Fruit fly (Drosophila melanogaster) whole organism, embryonic: Measurements from ENCODE around the gene Vha16-3.
A peak's percentile ranks its signal among the peaks of the same experiment; 100 is the strongest.

Source experiments
- ATbp ChIP-seq: fragments of 200-800 bp; sonication (Bioruptor generic); optimal IDR thresholded peaks from 2 replicates; lab custom pipeline; 2017; ENCODE audit warnings: missing biosample characterization, mild to moderate bottlenecking, missing genetic modification characterization, missing genetic modification reagents
- Awh ChIP-seq: fragments of 200-800 bp; sonication (Bioruptor generic); IDR thresholded peaks from 2 replicates; pipeline ENCODE4, ENCODE4 v1.3.6; 2022; ENCODE audit warnings: missing biosample characterization, missing genetic modification characterization
- BEAF-32 ChIP-seq: fragments of 200-800 bp; sonication (Bioruptor generic); optimal IDR thresholded peaks from 3 replicates; lab custom pipeline; 2017; ENCODE audit warnings: missing biosample characterization, missing genetic modification characterization, mild to moderate bottlenecking, moderate library complexity, missing genetic modification reagents
- Bteb2 ChIP-seq: fragments of 200-800 bp; sonication (Bioruptor generic); optimal IDR thresholded peaks from 2 replicates; lab custom pipeline; 2016; ENCODE audit warnings: missing biosample characterization, missing genetic modification characterization
- CG10959 ChIP-seq: fragments of 200-800 bp; sonication (Bioruptor generic); IDR thresholded peaks from 2 replicates; pipeline ENCODE4 v1.3.6; 2022; ENCODE audit warnings: missing biosample characterization, missing genetic modification characterization
- CG11085 ChIP-seq: fragments of 200-800 bp; sonication (Bioruptor generic); IDR thresholded peaks from 2 replicates; pipeline ENCODE4 v1.3.6; 2022; ENCODE audit warnings: missing biosample characterization, missing genetic modification characterization
- CG12236 ChIP-seq: fragments of 200-800 bp; sonication (Bioruptor generic); optimal IDR thresholded peaks from 2 replicates; lab custom pipeline; 2016; ENCODE audit warnings: missing biosample characterization, missing genetic modification characterization
- CG13287 ChIP-seq: fragments of 200-800 bp; sonication (Bioruptor generic); IDR thresholded peaks from 2 replicates; pipeline ENCODE4 v1.3.6; 2022; ENCODE audit warnings: missing biosample characterization, missing genetic modification characterization; ENCODE audit not compliant: partially characterized antibody
- CG14860 ChIP-seq: fragments of 200-800 bp; sonication (Bioruptor generic); IDR thresholded peaks from 3 replicates; pipeline ENCODE4 v1.3.6; 2022; ENCODE audit warnings: missing biosample characterization, missing genetic modification characterization; ENCODE audit not compliant: partially characterized antibody
- CG14965 ChIP-seq: fragments of 200-800 bp; sonication (Bioruptor generic); optimal IDR thresholded peaks from 2 replicates; lab custom pipeline; 2016; ENCODE audit warnings: missing biosample characterization, missing genetic modification characterization, borderline replicate concordance
- CG15073 ChIP-seq: fragments of 200-800 bp; sonication (Bioruptor generic); optimal IDR thresholded peaks from 2 replicates; lab custom pipeline; 2016; ENCODE audit warnings: missing biosample characterization, missing genetic modification characterization
- CG17359 ChIP-seq: fragments of 200-800 bp; sonication (Bioruptor generic); optimal IDR thresholded peaks from 3 replicates; lab custom pipeline; 2018; ENCODE audit warnings: missing biosample characterization, mild to moderate bottlenecking, missing genetic modification characterization, moderate library complexity
- CG32772 ChIP-seq: fragments of 200-800 bp; sonication (Bioruptor generic); IDR thresholded peaks from 2 replicates; pipeline ENCODE4 v1.3.6; 2022; ENCODE audit warnings: missing biosample characterization, missing genetic modification characterization
- CG33557 ChIP-seq: fragments of 200-800 bp; sonication (Bioruptor generic); optimal IDR thresholded peaks from 2 replicates; lab custom pipeline; 2019; ENCODE audit warnings: missing biosample characterization, mild to moderate bottlenecking, missing genetic modification characterization, moderate library complexity
- CG3726 ChIP-seq: fragments of 200-800 bp; sonication (Bioruptor generic); IDR thresholded peaks from 3 replicates; pipeline ENCODE4, ENCODE4 v1.3.6; 2022; ENCODE audit warnings: missing biosample characterization, missing genetic modification characterization
- CG4282 ChIP-seq: fragments of 200-800 bp; sonication (Bioruptor generic); optimal IDR thresholded peaks from 2 replicates; lab custom pipeline; 2016; ENCODE audit warnings: missing biosample characterization, missing genetic modification characterization
- CG4360 ChIP-seq: fragments of 200-800 bp; sonication (Bioruptor generic); IDR thresholded peaks from 2 replicates; pipeline ENCODE4 v1.3.6; 2022; ENCODE audit warnings: missing biosample characterization, missing genetic modification characterization
- CG5245 ChIP-seq: fragments of 200-800 bp; sonication (Bioruptor generic); optimal IDR thresholded peaks from 3 replicates; lab custom pipeline; 2016; ENCODE audit warnings: missing biosample characterization, missing genetic modification characterization
- CG7372 ChIP-seq: fragments of 200-800 bp; sonication (Bioruptor generic); IDR thresholded peaks from 2 replicates; pipeline ENCODE4 v1.3.6; 2022; ENCODE audit warnings: missing biosample characterization, missing genetic modification characterization
- CG7786 ChIP-seq: fragments of 200-800 bp; sonication (Bioruptor generic); optimal IDR thresholded peaks from 2 replicates; lab custom pipeline; 2016; ENCODE audit warnings: missing biosample characterization, missing genetic modification characterization
- CG7963 ChIP-seq: fragments of 200-800 bp; sonication (Bioruptor generic); IDR thresholded peaks from 3 replicates; pipeline ENCODE4 v1.3.6; 2022; ENCODE audit warnings: missing biosample characterization, missing genetic modification characterization; ENCODE audit not compliant: partially characterized antibody
- CG8388 ChIP-seq: fragments of 200-800 bp; sonication (Bioruptor generic); optimal IDR thresholded peaks from 2 replicates; lab custom pipeline; 2019; ENCODE audit warnings: missing biosample characterization, mild to moderate bottlenecking, missing genetic modification characterization, moderate library complexity
- CG9817 ChIP-seq: fragments of 200-800 bp; sonication (Bioruptor generic); optimal IDR thresholded peaks from 2 replicates; lab custom pipeline; 2018; ENCODE audit warnings: missing biosample characterization, mild to moderate bottlenecking, missing genetic modification characterization, moderate library complexity
- Chrac-16 ChIP-seq: fragments of 200-800 bp; sonication (Bioruptor generic); optimal IDR thresholded peaks from 3 replicates; lab custom pipeline; 2016; ENCODE audit warnings: missing biosample characterization, missing genetic modification characterization
- Dfd ChIP-seq, 2 experiments: fragments of >200 bp; optimal IDR thresholded peaks; 2 replicates each; lab custom pipeline; 2017; ENCODE audit warnings: missing biosample characterization in 2 of 2, missing genetic modification characterization in 2 of 2
- Elba2 ChIP-seq: fragments of 200-800 bp; sonication (Bioruptor generic); optimal IDR thresholded peaks from 3 replicates; lab custom pipeline; 2016; ENCODE audit warnings: missing biosample characterization, missing genetic modification characterization
- Gug ChIP-seq: fragments of 200-800 bp; sonication (Bioruptor generic); IDR thresholded peaks from 4 replicates; pipeline ENCODE4 v1.3.6; 2022; ENCODE audit warnings: missing biosample characterization, missing genetic modification characterization
- H15 ChIP-seq: fragments of 200-800 bp; sonication (Bioruptor generic); IDR thresholded peaks from 3 replicates; pipeline ENCODE4 v1.3.6; 2022; ENCODE audit warnings: missing biosample characterization, missing genetic modification characterization
- Nf-YB ChIP-seq: fragments of 200-800 bp; sonication (Bioruptor generic); optimal IDR thresholded peaks from 3 replicates; lab custom pipeline; 2019; ENCODE audit warnings: missing biosample characterization, mild to moderate bottlenecking, missing genetic modification characterization, moderate library complexity
- Ravus ChIP-seq: fragments of 200-800 bp; sonication (Bioruptor generic); IDR thresholded peaks from 2 replicates; pipeline ENCODE4 v1.3.6; 2022; ENCODE audit warnings: missing biosample characterization, missing genetic modification characterization
- al ChIP-seq: fragments of 200-800 bp; sonication (Bioruptor generic); IDR thresholded peaks from 2 replicates; pipeline ENCODE4 v1.3.6; 2022; ENCODE audit warnings: missing biosample characterization, missing genetic modification characterization
- bcd ChIP-seq: fragments of 200-800 bp; sonication (Bioruptor generic); optimal IDR thresholded peaks from 2 replicates; lab custom pipeline; 2017; ENCODE audit warnings: missing biosample characterization, mild to moderate bottlenecking, missing genetic modification characterization
- bigmax ChIP-seq: fragments of 200-800 bp; sonication (Bioruptor generic); optimal IDR thresholded peaks from 2 replicates; lab custom pipeline; 2018; ENCODE audit warnings: missing biosample characterization, mild to moderate bottlenecking, missing genetic modification characterization
- caup ChIP-seq: fragments of 200-800 bp; sonication (Bioruptor generic); optimal IDR thresholded peaks from 3 replicates; lab custom pipeline; 2017; ENCODE audit warnings: missing biosample characterization, mild to moderate bottlenecking, missing genetic modification characterization, moderate library complexity; ENCODE audit not compliant: severe bottlenecking
- dm ChIP-seq: fragments of 200-800 bp; sonication (Bioruptor generic); optimal IDR thresholded peaks from 3 replicates; lab custom pipeline; 2016; ENCODE audit warnings: missing biosample characterization, missing genetic modification characterization
- dmrt99B ChIP-seq: fragments of 200-800 bp; sonication (Bioruptor generic); optimal IDR thresholded peaks from 2 replicates; lab custom pipeline; 2018; ENCODE audit warnings: missing biosample characterization, mild to moderate bottlenecking, missing genetic modification characterization, moderate library complexity
- gem ChIP-seq: fragments of 200-800 bp; sonication (Bioruptor generic); optimal IDR thresholded peaks from 2 replicates; lab custom pipeline; 2019; ENCODE audit warnings: missing biosample characterization, mild to moderate bottlenecking, missing genetic modification characterization, moderate library complexity
- ham ChIP-seq: fragments of 200-800 bp; sonication (Bioruptor generic); IDR thresholded peaks from 2 replicates; pipeline ENCODE4 v1.3.6; 2022; ENCODE audit warnings: missing biosample characterization, missing genetic modification characterization
- jing ChIP-seq: fragments of 200-800 bp; sonication (Bioruptor generic); optimal IDR thresholded peaks from 2 replicates; lab custom pipeline; 2018; ENCODE audit warnings: missing biosample characterization, mild to moderate bottlenecking, missing genetic modification characterization
- lbe ChIP-seq: fragments of 200-800 bp; sonication (Bioruptor generic); optimal IDR thresholded peaks from 2 replicates; lab custom pipeline; 2016; ENCODE audit warnings: missing biosample characterization, mild to moderate bottlenecking, missing genetic modification characterization
- oc ChIP-seq: fragments of 200-800 bp; sonication (Bioruptor generic); optimal IDR thresholded peaks from 2 replicates; lab custom pipeline; 2018; ENCODE audit warnings: missing biosample characterization, mild to moderate bottlenecking, missing genetic modification characterization, moderate library complexity
- repo ChIP-seq: fragments of 200-800 bp; sonication (Bioruptor generic); optimal IDR thresholded peaks from 2 replicates; lab custom pipeline; 2016; ENCODE audit warnings: missing biosample characterization, missing genetic modification characterization
- sc ChIP-seq, 3 experiments: fragments of >200 bp in 2 of 3; fragments of 200-800 bp in 1 of 3; sonication (Bioruptor generic) in 1 of 3; optimal IDR thresholded peaks; 2 replicates in 2 of 3; 3 replicates in 1 of 3; lab custom pipeline; 2017; ENCODE audit warnings: mild to moderate bottlenecking in 1 of 3, missing biosample characterization in 1 of 3, missing genetic modification characterization in 1 of 3, missing genetic modification reagents in 1 of 3
- sqz ChIP-seq: fragments of 200-800 bp; sonication (Bioruptor generic); optimal IDR thresholded peaks from 3 replicates; lab custom pipeline; 2018; ENCODE audit warnings: missing biosample characterization, mild to moderate bottlenecking, missing genetic modification characterization
- stc ChIP-seq: fragments of 200-800 bp; sonication (Bioruptor generic); IDR thresholded peaks from 2 replicates; pipeline ENCODE4 v1.3.6; 2022; ENCODE audit warnings: missing biosample characterization, missing genetic modification characterization
- ttk ChIP-seq: fragments of 200-800 bp; sonication (Bioruptor generic); IDR thresholded peaks from 2 replicates; pipeline ENCODE4 v2.1.2; 2022; ENCODE audit warnings: missing biosample characterization, missing genetic modification characterization
- tx ChIP-seq: fragments of 200-800 bp; sonication (Bioruptor generic); optimal IDR thresholded peaks from 2 replicates; lab custom pipeline; 2016; ENCODE audit warnings: missing biosample characterization, missing genetic modification characterization
- zfh1 ChIP-seq: fragments of 200-800 bp; sonication (Bioruptor generic); IDR thresholded peaks from 3 replicates; pipeline ENCODE4 v1.3.6; 2022; ENCODE audit warnings: missing biosample characterization, missing genetic modification characterization

The Vha16-3 gene

DNA sequence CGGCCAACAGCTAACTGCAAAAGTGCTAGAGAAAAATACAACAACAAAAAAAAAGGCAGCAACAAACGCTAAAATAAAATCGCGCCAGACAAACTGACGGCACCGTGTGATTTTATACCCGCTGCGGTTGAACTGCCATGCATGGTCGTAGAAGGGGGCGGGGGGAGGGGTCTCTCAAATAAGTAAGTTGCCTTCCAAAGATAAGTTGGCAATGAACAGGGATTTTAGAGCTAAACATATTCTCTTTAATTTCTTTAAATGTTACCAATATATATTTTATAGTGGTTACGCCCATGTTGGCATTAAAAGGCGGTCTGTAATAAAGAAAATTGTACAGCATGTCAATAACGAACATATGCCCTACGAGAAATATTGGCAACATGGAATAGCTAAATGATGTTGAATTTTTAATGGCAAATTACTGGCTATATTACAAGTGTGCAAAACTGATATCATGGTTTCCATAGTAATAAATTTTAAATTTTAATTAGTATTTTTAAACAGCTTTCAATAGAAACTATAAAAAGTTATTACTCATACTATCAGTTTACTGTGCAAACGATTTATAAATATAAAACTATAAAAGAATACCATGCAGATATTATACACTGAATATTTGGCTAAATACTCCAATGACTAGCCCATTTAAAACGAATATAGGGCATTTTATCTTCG, 41.7 kb upstream of the Vha16-3 start (continued):
- TF ChIP-seq stc (GFP tag; lab: Robert Waterston, UW) = peak; percentile 76
- TF ChIP-seq Elba2 (GFP tag; lab: Kevin White, UChicago) = peak; percentile 33
- no peak for TF ChIP-seq CG14965 (GFP tag; lab: Kevin White, UChicago)
- peak; percentile 66 for TF ChIP-seq al (GFP tag; lab: Robert Waterston, UW)
- TF ChIP-seq CG10959 (GFP tag; lab: Robert Waterston, UW) = 0 out of 2 replicates have a peak, but pooled peaks have one; percentile 39
- TF ChIP-seq sqz (GFP tag; lab: Kevin White, UChicago) = peak; percentile 23
- TF ChIP-seq CG15073 (GFP tag; lab: Kevin White, UChicago) = peak; percentile 42
- 0 out of 2 replicates have a peak, but pooled peaks have one; percentile 31 for TF ChIP-seq Awh (GFP tag; lab: Robert Waterston, UW)
- peak; percentile 85 for TF ChIP-seq gem
- no peak for TF ChIP-seq Bteb2 (GFP tag; lab: Kevin White, UChicago)
- TF ChIP-seq jing (GFP tag; lab: Kevin White, UChicago) = peak; percentile 67
- peak; percentile 84 for TF ChIP-seq CG9817 (tag; lab: Kevin White, UChicago)
- TF ChIP-seq CG14860 (GFP tag; lab: Robert Waterston, UW) = no peak
- TF ChIP-seq CG7372 = peak; percentile 47; the same call in 1 of the 2 replicates
- peak; percentile 73; the same call in 2 of the 3 replicates for TF ChIP-seq CG3726 (GFP tag; lab: Robert Waterston, UW)
- peak; percentile 81 for TF ChIP-seq zfh1 (GFP tag; lab: Robert Waterston, UW)
- peak; percentile 49 for TF ChIP-seq CG5245 (GFP tag; lab: Kevin White, UChicago)
- TF ChIP-seq tx (GFP tag; lab: Kevin White, UChicago) = peak; percentile 52
- peak; percentile 82 for TF ChIP-seq dmrt99B (tag; lab: Kevin White, UChicago)
- TF ChIP-seq CG33557 (GFP tag; lab: Kevin White, UChicago) = no peak
- TF ChIP-seq Dfd (GFP tag; optimal IDR thresholded peaks at IDR 0.05; lab: Kevin White, UChicago) = no peak
- no peak for TF ChIP-seq BEAF-32 (GFP tag; lab: Kevin White, UChicago)
- TF ChIP-seq CG7963 = no peak
- TF ChIP-seq Gug = peak; percentile 53; the same call in 3 of the 4 replicates
- peak; percentile 26; the same call in 1 of the 2 replicates for TF ChIP-seq Ravus
- peak; percentile 49; the same call in 1 of the 2 replicates for TF ChIP-seq CG4360 (GFP tag; lab: Robert Waterston, UW)
- peak; percentile 76 for TF ChIP-seq ttk (GFP tag; lab: Robert Waterston, UW)
- TF ChIP-seq Nf-YB (GFP tag; lab: Kevin White, UChicago) = peak; percentile 31
- TF ChIP-seq CG12236 (GFP tag; lab: Kevin White, UChicago) = no peak
- no peak for TF ChIP-seq CG13287
- peak; percentile 77 for TF ChIP-seq ATbp
- TF ChIP-seq ham = peak; percentile 68; the same call in 1 of the 2 replicates
- no peak for TF ChIP-seq CG4282 (GFP tag; lab: Kevin White, UChicago)
- peak; percentile 80 for TF ChIP-seq Chrac-16 (GFP tag; lab: Kevin White, UChicago)
- TF ChIP-seq oc (tag; lab: Kevin White, UChicago) = peak; percentile 71
- TF ChIP-seq CG17359 (tag; lab: Kevin White, UChicago) = peak; percentile 83
- peak; percentile 69 for TF ChIP-seq lbe
- TF ChIP-seq dm = peak; percentile 32
- peak; percentile 73 for TF ChIP-seq H15 (GFP tag; lab: Robert Waterston, UW)
- TF ChIP-seq repo (GFP tag; lab: Kevin White, UChicago) = no peak
- peak; percentile 78 for TF ChIP-seq CG32772 (GFP tag; lab: Robert Waterston, UW)
- TF ChIP-seq CG11085 (GFP tag; lab: Robert Waterston, UW) = peak; percentile 48; the same call in 1 of the 2 replicates
- no peak for TF ChIP-seq sc (optimal IDR thresholded peaks at IDR 0.05; lab: Kevin White, UChicago)
- TF ChIP-seq sc (GFP tag; optimal IDR thresholded peaks at IDR 0.05; lab: Kevin White, UChicago) = peak; percentile 14
- peak; percentile 26 for TF ChIP-seq caup (GFP tag; lab: Kevin White, UChicago)
- peak; percentile 59 for TF ChIP-seq CG8388 (GFP tag; lab: Kevin White, UChicago)
- TF ChIP-seq bcd (GFP tag; lab: Kevin White, UChicago) = peak; percentile 69
- TF ChIP-seq CG7786 = peak; percentile 73
- TF ChIP-seq bigmax (GFP tag; lab: Kevin White, UChicago) = no peak
